Fruit fly (Drosophila melanogaster): ENCODE results near the gene Rpt3.

The Rpt3 gene

DNA sequence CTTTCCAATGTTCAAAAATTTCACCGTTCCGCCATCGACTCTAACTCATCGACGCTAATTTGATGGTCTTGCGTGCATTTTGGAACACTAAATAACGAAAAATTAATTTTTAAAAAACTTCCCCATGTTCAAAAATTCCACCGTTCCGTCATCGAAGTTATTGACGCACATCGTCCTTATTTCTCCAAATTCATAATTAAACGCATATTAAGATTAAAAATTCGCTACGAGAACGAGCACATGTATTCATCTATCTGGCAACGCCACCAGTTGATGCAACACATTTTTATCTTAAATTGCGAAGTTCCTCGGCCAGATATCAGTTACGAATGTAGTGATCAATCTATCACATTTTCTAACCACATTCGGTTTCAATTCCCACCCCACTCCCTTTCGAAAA lies 24.3 kb downstream of the Rpt3 start, which contains the start of gene Lint-1 (continued):
- TF ChIP-seq seq (GFP tag; IDR thresholded peaks at IDR 0.05) = 0 out of 2 replicates have a peak, but pooled peaks have one; percentile 25
- peak; percentile 26 for TF ChIP-seq Camta (GFP tag; optimal IDR thresholded peaks at IDR 0.05)
- peak; percentile 35 for TF ChIP-seq Max (GFP tag; optimal IDR thresholded peaks at IDR 0.05)
- peak; percentile 37 for TF ChIP-seq BEAF-32 (GFP tag; optimal IDR thresholded peaks at IDR 0.05)
- TF ChIP-seq Rfx (GFP tag; IDR thresholded peaks at IDR 0.05) = 0 out of 2 replicates have a peak, but pooled peaks have one; percentile 33
- no peak for TF ChIP-seq Hr51 (GFP tag; optimal IDR thresholded peaks at IDR 0.05)
- peak; percentile 7 for TF ChIP-seq CG2712 (tag; optimal IDR thresholded peaks at IDR 0.05)
- peak; percentile 51 for TF ChIP-seq CG2120 (GFP tag; optimal IDR thresholded peaks at IDR 0.05)
- TF ChIP-seq CG7963 (GFP tag; IDR thresholded peaks at IDR 0.05; ENCODE audit: partially characterized antibody) = no peak
- no peak for TF ChIP-seq br (optimal IDR thresholded peaks at IDR 0.05)
- TF ChIP-seq Med (GFP tag) = peak; percentile 74
- no peak for TF ChIP-seq CG11398 (GFP tag; optimal IDR thresholded peaks at IDR 0.05)
- 0 out of 2 replicates have a peak, but pooled peaks have one; percentile 38 for TF ChIP-seq CG14441 (GFP tag; IDR thresholded peaks at IDR 0.05)
- peak; percentile 23 for TF ChIP-seq CG7786 (GFP tag; optimal IDR thresholded peaks at IDR 0.05)
- TF ChIP-seq ind (GFP tag; optimal IDR thresholded peaks at IDR 0.05) = peak; percentile 10
- TF ChIP-seq Chrac-16 (GFP tag; optimal IDR thresholded peaks at IDR 0.05) = no peak
- 0 out of 3 replicates have a peak, but pooled peaks have one; percentile 22 for TF ChIP-seq Optix (GFP tag; IDR thresholded peaks at IDR 0.05)
- peak in 1 of 2 experiments; percentile 40 for TF ChIP-seq dpn (GFP tag; optimal IDR thresholded peaks at IDR 0.05)
- peak; percentile 41; the same call in 1 of the 2 replicates for TF ChIP-seq slbo (GFP tag; IDR thresholded peaks at IDR 0.05)
- TF ChIP-seq bcd (GFP tag; optimal IDR thresholded peaks at IDR 0.05) = no peak
- peak; percentile 26; the same call in 1 of the 2 replicates for TF ChIP-seq sisA (GFP tag; IDR thresholded peaks at IDR 0.05)
- no peak for TF ChIP-seq dmrt11E (tag; optimal IDR thresholded peaks at IDR 0.05)
- peak; percentile 18 for TF ChIP-seq CG11723 (GFP tag; optimal IDR thresholded peaks at IDR 0.05)
- TF ChIP-seq gsb-n (tag; optimal IDR thresholded peaks at IDR 0.05) = peak; percentile 15
- peak; percentile 26; the same call in 1 of the 3 replicates for TF ChIP-seq zfh1 (GFP tag; IDR thresholded peaks at IDR 0.05)
- TF ChIP-seq gfzf (GFP tag; optimal IDR thresholded peaks at IDR 0.05) = peak; percentile 9
- TF ChIP-seq Dll (GFP tag; IDR thresholded peaks at IDR 0.05; ENCODE audit: partially characterized antibody) = peak; percentile 47; the same call in 2 of the 4 replicates
- peak; percentile 20; the same call in 1 of the 2 replicates for TF ChIP-seq lmd (GFP tag; IDR thresholded peaks at IDR 0.05)
- no peak for TF ChIP-seq CG12942 (GFP tag; optimal IDR thresholded peaks at IDR 0.05)
- TF ChIP-seq Sry-δ (GFP tag; optimal IDR thresholded peaks at IDR 0.05) = peak; percentile 33
- TF ChIP-seq Hmr (GFP tag; optimal IDR thresholded peaks at IDR 0.05) = peak; percentile 6
- TF ChIP-seq dm (GFP tag; optimal IDR thresholded peaks at IDR 0.05) = peak; percentile 32
- TF ChIP-seq CG15479 (GFP tag; optimal IDR thresholded peaks at IDR 0.05) = peak; percentile 39
- no peak for TF ChIP-seq so (GFP tag; IDR thresholded peaks at IDR 0.05)
- TF ChIP-seq CG30403 (GFP tag; optimal IDR thresholded peaks at IDR 0.05) = peak; percentile 35
- no peak for TF ChIP-seq CG9727 (GFP tag; optimal IDR thresholded peaks at IDR 0.05)
- TF ChIP-seq pfk (GFP tag; optimal IDR thresholded peaks at IDR 0.05) = peak; percentile 85
- TF ChIP-seq inv (GFP tag; IDR thresholded peaks at IDR 0.05; ENCODE audit: partially characterized antibody) = no peak
- TF ChIP-seq row (GFP tag; IDR thresholded peaks at IDR 0.05) = peak; percentile 56
- TF ChIP-seq jumu (GFP tag; optimal IDR thresholded peaks at IDR 0.05) = peak; percentile 7
- TF ChIP-seq E2f2 (GFP tag; IDR thresholded peaks at IDR 0.05) = peak; percentile 21; the same call in 1 of the 2 replicates
- 0 out of 2 replicates have a peak, but pooled peaks have one; percentile 17 for TF ChIP-seq sob (GFP tag; IDR thresholded peaks at IDR 0.05)
- peak; percentile 94 for TF ChIP-seq CG1603 (tag; optimal IDR thresholded peaks at IDR 0.05)
- TF ChIP-seq NFAT (GFP tag; IDR thresholded peaks at IDR 0.05) = 0 out of 2 replicates have a peak, but pooled peaks have one; percentile 45
- TF ChIP-seq ftz-f1 (GFP tag; optimal IDR thresholded peaks at IDR 0.05) = no peak
- TF ChIP-seq HLH54F (GFP tag; optimal IDR thresholded peaks at IDR 0.05) = peak; percentile 23
- peak; percentile 39 for TF ChIP-seq ssp (GFP tag; IDR thresholded peaks at IDR 0.05)
- TF ChIP-seq Mad (GFP tag; optimal IDR thresholded peaks at IDR 0.05) = peak; percentile 11
- TF ChIP-seq chinmo (GFP tag; IDR thresholded peaks at IDR 0.05; ENCODE audit: partially characterized antibody) = no peak
- TF ChIP-seq mam (GFP tag; optimal IDR thresholded peaks at IDR 0.05) = peak; percentile 24
- TF ChIP-seq yki (optimal IDR thresholded peaks at IDR 0.05) = no peak
